Worm (Caenorhabditis elegans) whole organism, L4 larva: ENCODE measurements around the gene kin-20.

Experiments
- aha-1 ChIP-seq: fragments of 150-350 bp; peaks from one replicate; lab custom pipeline; 2014; ENCODE audit warnings: missing biosample characterization, missing genetic modification characterization
- fos-1 ChIP-seq: fragments of 150-350 bp; optimal IDR thresholded peaks from 2 replicates; lab custom pipeline; 2014; ENCODE audit warnings: missing biosample characterization, missing genetic modification characterization
- unc-130 ChIP-seq: sonication (generic microtip); optimal IDR thresholded peaks from 2 replicates; lab custom pipeline; 2016; ENCODE audit warnings: missing genetic modification reagents, missing genetic modification characterization, missing compliant biosample characterization
- zag-1 ChIP-seq: fragments of 150-350 bp; optimal IDR thresholded peaks from 2 replicates; lab custom pipeline; 2014; ENCODE audit warnings: missing biosample characterization, missing genetic modification characterization

DNA sequence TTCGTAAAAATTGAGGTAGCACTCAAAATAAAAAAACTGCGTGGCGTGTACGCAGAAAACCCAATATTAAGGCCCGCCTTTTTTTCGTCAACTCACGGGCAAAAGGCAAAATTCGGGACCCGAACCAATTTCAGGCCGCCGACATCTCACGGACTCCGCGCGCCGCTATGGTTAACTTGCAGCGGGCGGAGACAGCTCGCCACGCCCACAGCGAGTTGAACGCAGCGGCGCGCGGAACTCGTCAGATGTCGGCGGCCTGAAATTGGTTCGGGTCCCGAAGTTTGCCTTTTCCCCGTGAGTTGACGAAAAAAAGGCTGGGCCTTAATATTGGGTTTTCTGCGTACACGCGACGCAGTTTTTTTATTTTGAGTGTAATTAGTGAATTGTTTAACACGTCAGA, 56.5 kb downstream of the kin-20 start:
- TF ChIP-seq fos-1 (tag; lab: Kevin White, UChicago) (no peak), aha-1 (tag; lab: Kevin White, UChicago) (peak; percentile 61), unc-130 (GFP tag; lab: Kevin White, UChicago) (no peak), zag-1 (tag; lab: Kevin White, UChicago) (no peak)
